Worm (Caenorhabditis elegans): ENCODE data around the gene tsp-10.

DNA sequence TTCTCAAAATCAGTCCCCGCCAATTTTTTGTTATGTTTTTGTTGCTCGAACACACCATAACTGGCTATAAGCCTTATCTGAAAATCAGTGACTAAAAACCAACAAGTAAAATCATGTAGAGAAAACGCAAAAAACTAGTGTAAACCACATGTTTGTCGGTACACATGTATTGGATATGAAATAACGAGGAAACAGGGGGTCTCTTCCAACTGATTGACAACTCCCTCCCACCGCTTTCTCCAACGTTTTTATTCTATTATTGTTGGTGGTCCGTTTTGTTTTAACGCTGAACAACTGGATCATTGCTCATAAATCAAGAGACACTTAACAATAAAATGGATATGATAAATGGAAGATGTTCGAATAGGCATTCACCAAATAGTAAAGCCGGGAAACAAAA, 8.4 kb downstream of the tsp-10 start:
- no peak for TF ChIP-seq pha-2 (tag; optimal IDR thresholded peaks at IDR 0.05)
- TF ChIP-seq rnt-1 (tag; optimal IDR thresholded peaks at IDR 0.05) = no peak
- no peak for TF ChIP-seq pqm-1 (tag; optimal IDR thresholded peaks at IDR 0.05)
- no peak for TF ChIP-seq pha-4 (tag; optimal IDR thresholded peaks at IDR 0.05)
- no peak for TF ChIP-seq elt-2 (tag; optimal IDR thresholded peaks at IDR 0.05)
- TF ChIP-seq ets-4 (tag; optimal IDR thresholded peaks at IDR 0.05) = no peak
- TF ChIP-seq fkh-10 (GFP tag; optimal IDR thresholded peaks at IDR 0.05) = no peak
- TF ChIP-seq Y22D7AL.16 (tag; optimal IDR thresholded peaks at IDR 0.05) = no peak
- no peak for TF ChIP-seq hlh-30 (tag; optimal IDR thresholded peaks at IDR 0.05; ENCODE audit: insufficient read depth)
